Worm (Caenorhabditis elegans) whole organism, mixed stage, embryonic: ENCODE measurements around the gene zip-12.

Experiments used
- bed-3 ChIP-seq: fragments of 200-800 bp; sonication (Bioruptor generic); optimal IDR thresholded peaks from 3 replicates; lab custom pipeline; 2018; ENCODE audit warnings: mild to moderate bottlenecking, missing genetic modification characterization, moderate library complexity, missing compliant biosample characterization
- blmp-1 ChIP-seq: fragments of 150-350 bp; optimal IDR thresholded peaks from 2 replicates; lab custom pipeline; 2014; ENCODE audit warnings: missing biosample characterization, missing genetic modification characterization
- ceh-39 ChIP-seq: fragments of 150-350 bp; optimal IDR thresholded peaks from 2 replicates; lab custom pipeline; 2014; ENCODE audit warnings: missing biosample characterization, missing genetic modification characterization
- drap-1 ChIP-seq: fragments of 200-800 bp; sonication (Bioruptor generic); optimal IDR thresholded peaks from 3 replicates; lab custom pipeline; 2018; ENCODE audit warnings: mild to moderate bottlenecking, missing genetic modification characterization, missing compliant biosample characterization
- lin-13 ChIP-seq: fragments of 150-350 bp; optimal IDR thresholded peaks from 2 replicates; lab custom pipeline; 2014; ENCODE audit warnings: missing biosample characterization, missing genetic modification characterization
- mab-5 ChIP-seq: fragments of 150-350 bp; optimal IDR thresholded peaks from 2 replicates; lab custom pipeline; 2014; ENCODE audit warnings: missing biosample characterization, missing genetic modification characterization
- nhr-12 ChIP-seq: fragments of 150-350 bp; optimal IDR thresholded peaks from 2 replicates; lab custom pipeline; 2014; ENCODE audit warnings: missing biosample characterization, missing genetic modification characterization
- nhr-237 ChIP-seq: fragments of 150-350 bp; optimal IDR thresholded peaks from 2 replicates; lab custom pipeline; 2014; ENCODE audit warnings: missing biosample characterization, missing genetic modification characterization
- nhr-76 ChIP-seq: sonication (generic microtip); optimal IDR thresholded peaks from 2 replicates; lab custom pipeline; 2017; ENCODE audit warnings: missing biosample characterization, missing genetic modification characterization
- sptf-1 ChIP-seq: sonication (generic microtip); optimal IDR thresholded peaks from 2 replicates; lab custom pipeline; 2017; ENCODE audit warnings: mild to moderate bottlenecking, missing genetic modification characterization, moderate library complexity, missing compliant biosample characterization
- unc-39 ChIP-seq: fragments of 150-350 bp; optimal IDR thresholded peaks from 2 replicates; lab custom pipeline; 2014; ENCODE audit warnings: missing biosample characterization, missing genetic modification characterization
- unc-62 ChIP-seq: fragments of 150-350 bp; optimal IDR thresholded peaks from 2 replicates; lab custom pipeline; 2014; ENCODE audit warnings: missing biosample characterization, missing genetic modification reagents, missing genetic modification characterization
- ztf-11 ChIP-seq: fragments of 150-350 bp; optimal IDR thresholded peaks from 2 replicates; lab custom pipeline; 2014; ENCODE audit warnings: missing biosample characterization, missing genetic modification characterization

DNA sequence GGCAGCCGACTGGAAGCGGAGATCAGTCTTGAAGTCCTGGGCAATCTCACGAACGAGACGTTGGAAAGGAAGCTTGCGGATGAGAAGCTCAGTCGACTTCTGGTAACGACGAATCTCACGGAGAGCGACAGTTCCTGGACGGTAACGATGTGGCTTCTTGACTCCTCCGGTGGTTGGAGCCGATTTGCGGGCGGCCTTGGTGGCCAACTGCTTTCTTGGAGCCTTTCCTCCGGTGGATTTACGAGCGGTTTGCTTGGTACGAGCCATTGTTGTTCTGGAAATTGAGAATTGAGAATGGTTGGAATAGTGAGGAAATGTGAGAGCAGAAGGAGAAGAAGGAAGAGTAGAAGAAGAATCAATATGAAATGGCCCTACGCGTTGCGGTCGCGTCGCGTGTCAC lies 40.2 kb downstream of the zip-12 start:
- TF ChIP-seq ztf-11 (tag; lab: Kevin White, UChicago) = no peak
- no peak for TF ChIP-seq nhr-12 (tag; lab: Kevin White, UChicago)
- no peak for TF ChIP-seq drap-1
- no peak for TF ChIP-seq blmp-1 (tag; lab: Kevin White, UChicago)
- no peak for TF ChIP-seq mab-5
- TF ChIP-seq bed-3 (GFP tag; lab: Kevin White, UChicago) = no peak
- no peak for TF ChIP-seq nhr-237 (tag; lab: Kevin White, UChicago)
- no peak for TF ChIP-seq sptf-1 (tag; lab: Kevin White, UChicago)
- TF ChIP-seq lin-13 (tag; lab: Kevin White, UChicago) = no peak
- no peak for TF ChIP-seq unc-62 (GFP tag; lab: Kevin White, UChicago)
- no peak for TF ChIP-seq unc-39 (tag; lab: Kevin White, UChicago)
- no peak for TF ChIP-seq nhr-76 (tag; lab: Kevin White, UChicago)
- TF ChIP-seq ceh-39 = no peak
